Fruit fly (Drosophila melanogaster) whole organism, embryonic: ENCODE measurements around the gene CG7304.

Experiments
- Aef1 ChIP-seq: fragments of 200-800 bp; sonication (Bioruptor generic); IDR thresholded peaks from 3 replicates; pipeline ENCODE4 v1.3.6; 2022; ENCODE audit warnings: missing biosample characterization, missing genetic modification characterization
- Bteb2 ChIP-seq: fragments of 200-800 bp; sonication (Bioruptor generic); optimal IDR thresholded peaks from 2 replicates; lab custom pipeline; 2016; ENCODE audit warnings: missing biosample characterization, missing genetic modification characterization
- CG1024 ChIP-seq: fragments of 200-800 bp; sonication (Bioruptor generic); IDR thresholded peaks from 2 replicates; pipeline ENCODE4 v1.3.6; 2022; ENCODE audit warnings: missing biosample characterization, missing genetic modification characterization
- CG11398 ChIP-seq: fragments of 200-800 bp; sonication (Bioruptor generic); optimal IDR thresholded peaks from 2 replicates; lab custom pipeline; 2016; ENCODE audit warnings: missing biosample characterization, missing genetic modification characterization
- CG12104 ChIP-seq: fragments of 200-800 bp; sonication (Bioruptor generic); optimal IDR thresholded peaks from 3 replicates; lab custom pipeline; 2016; ENCODE audit warnings: missing biosample characterization, missing genetic modification characterization
- CG12744 ChIP-seq: fragments of 200-800 bp; sonication (Bioruptor generic); optimal IDR thresholded peaks from 2 replicates; lab custom pipeline; 2016; ENCODE audit warnings: missing biosample characterization, missing genetic modification characterization
- CG12769 ChIP-seq: fragments of 200-800 bp; sonication (Bioruptor generic); optimal IDR thresholded peaks from 2 replicates; lab custom pipeline; 2019; ENCODE audit warnings: missing biosample characterization, mild to moderate bottlenecking, missing genetic modification characterization, moderate library complexity
- CG14710 ChIP-seq: fragments of 200-800 bp; sonication (Bioruptor generic); optimal IDR thresholded peaks from 3 replicates; lab custom pipeline; 2019; ENCODE audit warnings: missing biosample characterization, mild to moderate bottlenecking, missing genetic modification characterization, moderate library complexity
- CG17385 ChIP-seq: fragments of 200-800 bp; sonication (Bioruptor generic); optimal IDR thresholded peaks from 3 replicates; lab custom pipeline; 2018; ENCODE audit warnings: missing biosample characterization, mild to moderate bottlenecking, missing genetic modification characterization
- CG17568 ChIP-seq: fragments of 200-800 bp; sonication (Bioruptor generic); optimal IDR thresholded peaks from 2 replicates; lab custom pipeline; 2018; ENCODE audit warnings: missing biosample characterization, mild to moderate bottlenecking, missing genetic modification characterization, moderate library complexity
- CG18476 ChIP-seq: fragments of 200-800 bp; sonication (Bioruptor generic); optimal IDR thresholded peaks from 2 replicates; lab custom pipeline; 2016; ENCODE audit warnings: missing biosample characterization, mild to moderate bottlenecking, missing genetic modification characterization
- CG18619 ChIP-seq: fragments of 200-800 bp; sonication (Bioruptor generic); optimal IDR thresholded peaks from 3 replicates; lab custom pipeline; 2017; ENCODE audit warnings: missing biosample characterization, mild to moderate bottlenecking, missing genetic modification characterization
- CG2199 ChIP-seq: fragments of 200-800 bp; sonication (Bioruptor generic); IDR thresholded peaks from 3 replicates; pipeline ENCODE4 v1.3.6; 2022; ENCODE audit warnings: missing biosample characterization, missing genetic modification characterization
- CG2889 ChIP-seq: fragments of 200-800 bp; sonication (Bioruptor generic); IDR thresholded peaks from 3 replicates; pipeline ENCODE4 v1.3.6; 2022; ENCODE audit warnings: missing biosample characterization, missing genetic modification characterization
- CG31224 ChIP-seq: fragments of 200-800 bp; sonication (Bioruptor generic); IDR thresholded peaks from 2 replicates; pipeline ENCODE4 v1.3.6; 2022; ENCODE audit warnings: missing biosample characterization, missing genetic modification characterization
- CG3281 ChIP-seq: fragments of 200-800 bp; sonication (Bioruptor generic); optimal IDR thresholded peaks from 3 replicates; lab custom pipeline; 2017; ENCODE audit warnings: missing biosample characterization, mild to moderate bottlenecking, missing genetic modification characterization
- CG5245 ChIP-seq: fragments of 200-800 bp; sonication (Bioruptor generic); optimal IDR thresholded peaks from 3 replicates; lab custom pipeline; 2016; ENCODE audit warnings: missing biosample characterization, missing genetic modification characterization
- CG7839 ChIP-seq: fragments of 200-800 bp; sonication (Bioruptor generic); optimal IDR thresholded peaks from 3 replicates; lab custom pipeline; 2018; ENCODE audit warnings: missing biosample characterization, mild to moderate bottlenecking, missing genetic modification characterization, moderate library complexity
- CG7963 ChIP-seq: fragments of 200-800 bp; sonication (Bioruptor generic); IDR thresholded peaks from 3 replicates; pipeline ENCODE4 v1.3.6; 2022; ENCODE audit warnings: missing biosample characterization, missing genetic modification characterization; ENCODE audit not compliant: partially characterized antibody
- Dref ChIP-seq: fragments of 200-800 bp; sonication (Bioruptor generic); IDR thresholded peaks from 2 replicates; pipeline ENCODE4 v1.3.6; 2022; ENCODE audit warnings: missing biosample characterization, missing genetic modification characterization
- Eip74EF ChIP-seq, 2 experiments: fragments of 200-800 bp in 1 of 2; fragments of >200 bp in 1 of 2; sonication (Bioruptor generic) in 1 of 2; optimal IDR thresholded peaks; 2 replicates each; lab custom pipeline; 2017 to 2019; ENCODE audit warnings: missing biosample characterization in 2 of 2, missing genetic modification characterization in 2 of 2, mild to moderate bottlenecking in 1 of 2, moderate library complexity in 1 of 2
- Jarid2 ChIP-seq: fragments of 200-800 bp; sonication (Bioruptor generic); optimal IDR thresholded peaks from 3 replicates; lab custom pipeline; 2017; ENCODE audit warnings: mild to moderate bottlenecking, missing biosample characterization, missing genetic modification reagents, missing genetic modification characterization
- Lpt ChIP-seq: fragments of >200 bp; optimal IDR thresholded peaks from 2 replicates; lab custom pipeline; 2018; ENCODE audit warnings: missing biosample characterization, missing genetic modification characterization
- Mad ChIP-seq: fragments of 200-800 bp; sonication (Bioruptor generic); optimal IDR thresholded peaks from 2 replicates; lab custom pipeline; 2016; ENCODE audit warnings: missing biosample characterization, missing genetic modification characterization
- NC2β ChIP-seq: fragments of 200-800 bp; sonication (Bioruptor generic); optimal IDR thresholded peaks from 2 replicates; lab custom pipeline; 2016; ENCODE audit warnings: missing biosample characterization, missing genetic modification characterization
- NfI ChIP-seq: fragments of 200-800 bp; sonication (Bioruptor generic); optimal IDR thresholded peaks from 3 replicates; lab custom pipeline; 2018; ENCODE audit warnings: missing biosample characterization, mild to moderate bottlenecking, missing genetic modification characterization, moderate library complexity
- Pdp1 ChIP-seq, 2 experiments: fragments of 200-800 bp; sonication (Bioruptor generic); optimal IDR thresholded peaks; 3 replicates each; lab custom pipeline; 2016; ENCODE audit warnings: missing biosample characterization in 2 of 2, missing genetic modification characterization in 2 of 2, mild to moderate bottlenecking in 1 of 2, moderate library complexity in 1 of 2
- Sox102F ChIP-seq: fragments of 200-800 bp; sonication (Bioruptor generic); optimal IDR thresholded peaks from 2 replicates; lab custom pipeline; 2018; ENCODE audit warnings: missing biosample characterization, mild to moderate bottlenecking, missing genetic modification characterization, moderate library complexity
- YL-1 ChIP-seq: fragments of 200-800 bp; sonication (Bioruptor generic); optimal IDR thresholded peaks from 3 replicates; lab custom pipeline; 2017; ENCODE audit warnings: missing biosample characterization, mild to moderate bottlenecking, missing genetic modification characterization
- ap ChIP-seq: fragments of 200-800 bp; sonication (Bioruptor generic); IDR thresholded peaks from 2 replicates; pipeline ENCODE4 v1.3.6; 2022; ENCODE audit warnings: missing biosample characterization, missing genetic modification characterization
- ash1 ChIP-seq: fragments of 200-800 bp; sonication (Bioruptor generic); optimal IDR thresholded peaks from 2 replicates; lab custom pipeline; 2018; ENCODE audit warnings: missing biosample characterization, mild to moderate bottlenecking, missing genetic modification characterization
- bsh ChIP-seq, 2 experiments: fragments of 200-800 bp; sonication (Bioruptor generic); optimal IDR thresholded peaks; 2 replicates each; lab custom pipeline; 2017 to 2018; ENCODE audit warnings: mild to moderate bottlenecking in 2 of 2, missing biosample characterization in 2 of 2, missing genetic modification characterization in 2 of 2, moderate library complexity in 1 of 2
- chm ChIP-seq: fragments of 200-800 bp; sonication (Bioruptor generic); IDR thresholded peaks from 2 replicates; pipeline ENCODE4 v1.3.6; 2022; ENCODE audit warnings: missing biosample characterization, missing genetic modification characterization
- corto ChIP-seq: fragments of 200-800 bp; sonication (Bioruptor generic); optimal IDR thresholded peaks from 2 replicates; lab custom pipeline; 2016; ENCODE audit warnings: missing biosample characterization, mild to moderate bottlenecking, missing genetic modification characterization, moderate library complexity
- cwo ChIP-seq: fragments of 200-800 bp; sonication (Bioruptor generic); optimal IDR thresholded peaks from 3 replicates; lab custom pipeline; 2017; ENCODE audit warnings: missing biosample characterization, missing genetic modification characterization, mild to moderate bottlenecking, moderate library complexity, missing genetic modification reagents
- danr ChIP-seq: fragments of 200-800 bp; sonication (Bioruptor generic); IDR thresholded peaks from 2 replicates; pipeline ENCODE4 v1.3.6; 2022; ENCODE audit warnings: missing biosample characterization, missing genetic modification characterization
- dm ChIP-seq: fragments of 200-800 bp; sonication (Bioruptor generic); optimal IDR thresholded peaks from 3 replicates; lab custom pipeline; 2016; ENCODE audit warnings: missing biosample characterization, missing genetic modification characterization
- en ChIP-seq: fragments of 200-800 bp; sonication (Bioruptor generic); optimal IDR thresholded peaks from 2 replicates; lab custom pipeline; 2016; ENCODE audit warnings: missing biosample characterization, missing genetic modification characterization
- lab ChIP-seq: fragments of 200-800 bp; sonication (Bioruptor generic); optimal IDR thresholded peaks from 3 replicates; lab custom pipeline; 2017; ENCODE audit warnings: missing biosample characterization, missing genetic modification characterization, mild to moderate bottlenecking, moderate library complexity, missing genetic modification reagents
- nerfin-1 ChIP-seq: fragments of 200-800 bp; sonication (Bioruptor generic); optimal IDR thresholded peaks from 3 replicates; lab custom pipeline; 2019; ENCODE audit warnings: missing biosample characterization, mild to moderate bottlenecking, missing genetic modification characterization, moderate library complexity
- org-1 ChIP-seq: fragments of 200-800 bp; sonication (Bioruptor generic); optimal IDR thresholded peaks from 2 replicates; lab custom pipeline; 2017; ENCODE audit warnings: missing biosample characterization, missing genetic modification characterization
- pita ChIP-seq: fragments of 200-800 bp; sonication (Bioruptor generic); optimal IDR thresholded peaks from 2 replicates; lab custom pipeline; 2017; ENCODE audit warnings: missing biosample characterization, mild to moderate bottlenecking, missing genetic modification characterization
- pnt ChIP-seq: fragments of 200-800 bp; sonication (Bioruptor generic); optimal IDR thresholded peaks from 3 replicates; lab custom pipeline; 2016; ENCODE audit warnings: missing biosample characterization, missing genetic modification characterization
- pum ChIP-seq: fragments of 200-800 bp; sonication (Bioruptor generic); optimal IDR thresholded peaks from 2 replicates; lab custom pipeline; 2016; ENCODE audit warnings: missing biosample characterization, missing genetic modification characterization
- slp2 ChIP-seq: fragments of 200-800 bp; sonication (Bioruptor generic); optimal IDR thresholded peaks from 2 replicates; lab custom pipeline; 2016; ENCODE audit warnings: missing biosample characterization, missing genetic modification characterization
- sug ChIP-seq: fragments of 200-800 bp; optimal IDR thresholded peaks from 2 replicates; lab custom pipeline; 2019; ENCODE audit warnings: missing biosample characterization, mild to moderate bottlenecking, missing genetic modification characterization, moderate library complexity
- trh ChIP-seq: fragments of 200-800 bp; sonication (Bioruptor generic); optimal IDR thresholded peaks from 2 replicates; lab custom pipeline; 2016; ENCODE audit warnings: missing biosample characterization, missing genetic modification characterization
- tup ChIP-seq: fragments of 200-800 bp; sonication (Bioruptor generic); optimal IDR thresholded peaks from 2 replicates; lab custom pipeline; 2016; ENCODE audit warnings: missing biosample characterization, mild to moderate bottlenecking, missing genetic modification characterization, moderate library complexity
- yki ChIP-seq: fragments of >200 bp; optimal IDR thresholded peaks from 3 replicates; lab custom pipeline; 2018
- zen2 ChIP-seq: fragments of 200-800 bp; sonication (Bioruptor generic); IDR thresholded peaks from 3 replicates; pipeline ENCODE4 v1.3.6; 2022; ENCODE audit warnings: missing biosample characterization, missing genetic modification characterization; ENCODE audit not compliant: partially characterized antibody

Gene CG7304

dm6 chr3L:15713932-15714492 lies 34.5 kb downstream of the CG7304 start (continued):
- TF ChIP-seq CG12744 (GFP tag; lab: Kevin White, UChicago) (peak; percentile 45), YL-1 (GFP tag; lab: Kevin White, UChicago) (peak; percentile 23), pita (GFP tag; lab: Kevin White, UChicago) (no peak), tup (GFP tag; lab: Kevin White, UChicago) (peak; percentile 40), chm (GFP tag; lab: Robert Waterston, UW) (peak; percentile 76), Eip74EF (GFP tag; optimal IDR thresholded peaks at IDR 0.05; lab: Kevin White, UChicago) (no peak), NC2β (peak; percentile 66), yki (lab: Kevin White, UChicago) (no peak), corto (GFP tag; lab: Kevin White, UChicago) (no peak), lab (GFP tag; lab: Kevin White, UChicago) (peak; percentile 81), trh (GFP tag; lab: Kevin White, UChicago) (peak; percentile 59), CG5245 (GFP tag; lab: Kevin White, UChicago) (no peak), CG12769 (tag; lab: Kevin White, UChicago) (peak; percentile 76), CG7839 (tag; lab: Kevin White, UChicago) (peak; percentile 16), danr (GFP tag; lab: Robert Waterston, UW) (0 out of 2 replicates have a peak, but pooled peaks have one; percentile 55), dm (peak; percentile 25), Dref (no peak), Sox102F (peak; percentile 47), pum (GFP tag; lab: Kevin White, UChicago) (peak; percentile 42), Aef1 (no peak), CG7963 (GFP tag; lab: Robert Waterston, UW) (no peak), CG31224 (no peak), CG2889 (no peak), Pdp1 (GFP tag; optimal IDR thresholded peaks at IDR 0.05; lab: Kevin White, UChicago) (peak; percentile 15 to 51), Jarid2 (peak; percentile 38), pnt (GFP tag; lab: Kevin White, UChicago) (peak; percentile 26), slp2 (GFP tag; lab: Kevin White, UChicago) (peak; percentile 28), CG2199 (GFP tag; lab: Robert Waterston, UW) (0 out of 3 replicates have a peak, but pooled peaks have one; percentile 29), sug (tag; lab: Kevin White, UChicago) (peak; percentile 77), nerfin-1 (tag; lab: Kevin White, UChicago) (peak; percentile 7), NfI (GFP tag; lab: Kevin White, UChicago) (peak; percentile 23), CG3281 (peak; percentile 36), cwo (GFP tag; lab: Kevin White, UChicago) (peak; percentile 28), Mad (GFP tag; lab: Kevin White, UChicago) (peak; percentile 39), Lpt (GFP tag; lab: Kevin White, UChicago) (no peak), ash1 (GFP tag; lab: Kevin White, UChicago) (peak; percentile 70), CG11398 (GFP tag; lab: Kevin White, UChicago) (peak; percentile 78), CG17568 (GFP tag; lab: Kevin White, UChicago) (peak; percentile 54), en (GFP tag; lab: Kevin White, UChicago) (peak; percentile 16), CG17385 (GFP tag; lab: Kevin White, UChicago) (peak; percentile 22), CG18476 (GFP tag; lab: Kevin White, UChicago) (peak; percentile 25), CG18619 (GFP tag; lab: Kevin White, UChicago) (peak; percentile 58), CG12104 (GFP tag; lab: Kevin White, UChicago) (peak; percentile 35), CG14710 (peak; percentile 38), org-1 (GFP tag; lab: Kevin White, UChicago) (peak; percentile 66), Bteb2 (GFP tag; lab: Kevin White, UChicago) (peak; percentile 21), ap (GFP tag; lab: Robert Waterston, UW) (0 out of 2 replicates have a peak, but pooled peaks have one; percentile 21), bsh (GFP tag; optimal IDR thresholded peaks at IDR 0.05; lab: Kevin White, UChicago) (peak in 1 of 2 experiments; percentile 67), zen2 (GFP tag; lab: Robert Waterston, UW) (no peak), CG1024 (GFP tag; lab: Robert Waterston, UW) (peak; percentile 71)
